Worm (Caenorhabditis elegans): Measurements from ENCODE around the gene ech-2.

Gene ech-2

DNA sequence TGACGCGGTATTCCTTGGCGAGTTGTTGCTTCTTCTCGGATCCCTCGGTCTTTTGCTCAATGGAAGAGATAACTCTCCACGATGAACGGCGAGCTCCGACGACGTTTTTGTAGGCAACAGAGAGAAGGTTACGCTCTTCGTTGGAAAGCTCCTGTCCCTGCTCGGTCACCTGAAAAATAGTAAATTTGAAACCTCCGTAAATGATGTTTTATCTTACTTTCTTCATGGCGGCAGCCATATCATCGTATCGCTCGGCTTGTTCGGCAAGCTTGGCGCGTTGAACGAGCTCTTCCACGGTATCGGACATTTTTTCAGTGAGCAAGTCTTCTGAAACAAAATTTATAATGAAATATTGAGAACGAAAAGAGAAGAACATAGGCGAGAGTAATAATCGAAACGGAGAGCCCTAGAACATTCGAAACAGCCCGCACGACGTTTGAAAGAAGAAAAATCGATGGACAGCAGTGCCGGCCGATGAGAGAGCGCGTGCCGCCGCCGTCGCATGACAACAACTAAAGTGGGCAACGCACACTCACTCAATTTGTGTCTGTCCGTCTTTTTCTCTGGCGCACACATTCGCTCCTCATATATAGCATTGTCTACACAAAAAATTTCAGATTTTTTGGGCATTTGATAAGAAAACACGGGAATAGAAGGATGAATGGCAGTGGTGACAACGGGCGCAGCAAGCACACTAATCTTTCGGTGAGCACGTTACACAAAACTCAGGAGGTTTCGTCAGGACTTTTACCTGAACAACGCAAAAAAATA lies 34.4 kb downstream of the ech-2 start, which contains the start of the genes par-5 and M117.3 (continued):
- TF ChIP-seq pha-4 (GFP tag; IDR thresholded peaks at IDR 0.05) (peak; percentile 60), pha-4 (tag; optimal IDR thresholded peaks at IDR 0.05) (no peak), ceh-20 (GFP tag; IDR thresholded peaks at IDR 0.05) (peak; percentile 76), ces-1 (GFP tag; optimal IDR thresholded peaks at IDR 0.05) (peak; percentile 10), unc-130 (GFP tag; optimal IDR thresholded peaks at IDR 0.05) (no peak), zip-11 (GFP tag; IDR thresholded peaks at IDR 0.05) (no peak), daf-19 (GFP tag; conservative IDR thresholded peaks at IDR 0.05) (no peak), unc-62 (GFP tag; optimal IDR thresholded peaks at IDR 0.05 in 1 of 2) (peak in 1 of 2 experiments; percentile 95), unc-62 (tag; optimal IDR thresholded peaks at IDR 0.05) (no peak), hif-1 (tag; optimal IDR thresholded peaks at IDR 0.05) (peak in 1 of 2 experiments; percentile 80)

DNA sequence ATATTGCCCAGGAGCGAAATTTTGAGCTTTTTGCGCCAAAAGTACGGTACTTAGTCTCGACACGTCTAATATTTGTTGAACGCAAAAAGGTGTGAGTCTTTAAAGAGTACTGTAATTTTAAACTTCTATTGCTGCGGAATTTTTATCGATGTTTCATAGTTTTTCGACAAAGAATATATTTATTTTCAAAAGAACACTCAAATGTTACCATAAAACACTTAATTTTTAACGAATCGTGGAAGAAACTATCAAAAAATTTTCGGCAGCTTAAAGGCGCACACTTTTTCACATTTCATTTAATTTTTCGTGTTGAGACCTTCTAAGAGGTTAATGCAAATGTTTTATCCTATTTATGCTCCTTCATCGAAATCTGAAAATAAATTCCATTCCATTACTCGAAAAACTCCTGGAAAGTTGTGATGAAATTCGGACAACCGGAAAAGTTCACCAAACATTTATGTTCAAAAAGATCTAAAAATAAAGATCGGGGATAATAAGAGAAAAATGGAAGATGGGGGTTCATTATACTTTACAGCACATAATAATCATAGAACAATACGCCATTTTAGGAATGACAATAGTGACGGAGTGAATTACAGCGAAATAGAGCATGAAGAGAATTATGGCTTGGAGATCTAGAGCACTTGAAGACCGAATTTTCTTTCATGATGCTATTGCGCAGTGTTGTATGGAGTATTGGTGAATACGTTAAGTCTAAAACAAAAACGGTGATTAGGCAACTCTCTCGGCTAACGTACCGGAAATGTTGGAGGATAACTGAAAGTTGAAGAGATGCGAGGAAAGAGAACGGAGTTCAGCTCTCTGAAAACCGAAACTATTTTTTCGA lies 35.9 kb downstream of the ech-2 start:
- TF ChIP-seq ceh-62 (tag; optimal IDR thresholded peaks at IDR 0.05) (no peak), T20F7.1 (GFP tag; optimal IDR thresholded peaks at IDR 0.05) (peak; percentile 39), hlh-11 (tag; optimal IDR thresholded peaks at IDR 0.05) (peak; percentile 11), snpc-1.2 (GFP tag; IDR thresholded peaks at IDR 0.05) (peak; percentile 61), rbr-2 (tag; optimal IDR thresholded peaks at IDR 0.05) (peak; percentile 42), unc-130 (GFP tag; optimal IDR thresholded peaks at IDR 0.05) (peak; percentile 3), nhr-102 (tag; optimal IDR thresholded peaks at IDR 0.05) (no peak), Y105C5A.15 (GFP tag; IDR thresholded peaks at IDR 0.05) (0 out of 2 replicates have a peak, but pooled peaks have one; percentile 44), R02D3.7 (tag; optimal IDR thresholded peaks at IDR 0.05) (no peak), lsy-2 (tag; optimal IDR thresholded peaks at IDR 0.05) (peak in 1 of 2 experiments; percentile 2), Y48G9A.11 (GFP tag; IDR thresholded peaks at IDR 0.05) (peak; percentile 64), mes-2 (tag; optimal IDR thresholded peaks at IDR 0.05; ENCODE audit: poor library complexity, severe bottlenecking) (peak; percentile 31), Y5F2A.4 (GFP tag; optimal IDR thresholded peaks at IDR 0.05) (peak; percentile 17), mxl-2 (GFP tag; conservative IDR thresholded peaks at IDR 0.05) (no peak), ctbp-1 (GFP tag; IDR thresholded peaks at IDR 0.05) (0 out of 2 replicates have a peak, but pooled peaks have one; percentile 33), madf-5 (GFP tag; IDR thresholded peaks at IDR 0.05) (0 out of 4 replicates have a peak, but pooled peaks have one; percentile 4 to 13), lin-38 (GFP tag; IDR thresholded peaks at IDR 0.05) (peak; percentile 47), lin-1 (GFP tag; IDR thresholded peaks at IDR 0.05) (peak; percentile 33; the same call in 1 of the 2 replicates), fos-1 (tag; optimal IDR thresholded peaks at IDR 0.05) (no peak), lin-29 (GFP tag; IDR thresholded peaks at IDR 0.05) (no peak), duxl-1 (tag; optimal IDR thresholded peaks at IDR 0.05; ENCODE audit: poor library complexity) (peak; percentile 30), aha-1 (tag) (peak; percentile 54), lin-13 (GFP tag; optimal IDR thresholded peaks at IDR 0.05) (peak; percentile 44), F49E8.2 (tag; optimal IDR thresholded peaks at IDR 0.05; ENCODE audit: borderline replicate concordance) (peak; percentile 67), arid-1 (GFP tag; conservative IDR thresholded peaks at IDR 0.05) (peak; percentile 22; the same call in 1 of the 2 replicates), ceh-44 (GFP tag; IDR thresholded peaks at IDR 0.05) (no peak), nhr-111 (GFP tag; optimal IDR thresholded peaks at IDR 0.05) (no peak), jun-1 (tag; optimal IDR thresholded peaks at IDR 0.05) (no peak), ama-1 (optimal IDR thresholded peaks at IDR 0.05) (peak; percentile 82), unc-62 (GFP tag; optimal IDR thresholded peaks at IDR 0.05 in 1 of 2) (no peak), unc-62 (tag; optimal IDR thresholded peaks at IDR 0.05) (no peak), pha-4 (GFP tag; IDR thresholded peaks at IDR 0.05) (peak; percentile 13; the same call in 1 of the 2 replicates), pha-4 (tag; optimal IDR thresholded peaks at IDR 0.05) (no peak), dve-1 (tag; optimal IDR thresholded peaks at IDR 0.05; ENCODE audit: insufficient read depth) (peak; percentile 20), saeg-2 (GFP tag; IDR thresholded peaks at IDR 0.05) (0 out of 2 replicates have a peak, but pooled peaks have one; percentile 18)
